Worm (Caenorhabditis elegans): ENCODE measurements around the gene C09B8.8.

C09B8.8 gene

DNA sequence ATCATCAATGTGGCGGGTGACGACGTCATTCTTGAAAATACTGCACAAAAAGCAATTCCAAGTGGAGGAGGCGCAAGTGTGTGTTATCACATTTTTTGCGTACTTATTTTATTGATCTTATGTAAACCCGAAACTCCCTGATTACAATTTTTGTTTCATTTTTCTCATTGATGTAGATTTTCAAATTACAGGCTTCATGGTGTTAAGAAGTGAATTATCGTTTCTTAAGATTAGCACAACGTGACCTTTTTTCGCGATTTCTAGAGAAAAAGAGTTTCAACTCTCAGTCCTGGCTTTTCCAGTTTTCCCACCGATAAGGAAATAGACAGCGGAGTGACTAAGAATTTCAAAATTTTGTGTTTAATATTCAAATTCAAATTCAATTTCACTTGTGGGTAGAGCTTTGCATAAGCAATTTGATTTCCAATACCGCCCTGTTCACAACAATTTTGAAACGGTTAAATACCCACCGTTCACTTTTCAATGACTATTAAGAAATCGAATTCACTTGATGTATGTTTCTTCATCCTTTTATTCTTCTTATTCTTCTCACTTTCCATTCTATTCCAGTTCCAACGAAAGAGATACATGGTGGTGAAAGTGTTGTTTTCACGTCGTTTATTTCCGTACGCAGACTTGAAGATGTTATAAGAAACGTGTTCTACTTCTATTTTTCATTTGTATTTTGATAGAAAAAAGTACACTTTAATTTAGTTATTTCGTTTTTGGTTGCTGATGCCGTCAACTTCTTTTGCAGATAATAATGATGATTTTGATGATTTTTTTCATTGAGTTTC, 11.6 kb downstream of the C09B8.8 start:
- TF ChIP-seq nhr-80 (tag; optimal IDR thresholded peaks at IDR 0.05) (peak; percentile 45), xnd-1 (tag; optimal IDR thresholded peaks at IDR 0.05) (no peak)

DNA sequence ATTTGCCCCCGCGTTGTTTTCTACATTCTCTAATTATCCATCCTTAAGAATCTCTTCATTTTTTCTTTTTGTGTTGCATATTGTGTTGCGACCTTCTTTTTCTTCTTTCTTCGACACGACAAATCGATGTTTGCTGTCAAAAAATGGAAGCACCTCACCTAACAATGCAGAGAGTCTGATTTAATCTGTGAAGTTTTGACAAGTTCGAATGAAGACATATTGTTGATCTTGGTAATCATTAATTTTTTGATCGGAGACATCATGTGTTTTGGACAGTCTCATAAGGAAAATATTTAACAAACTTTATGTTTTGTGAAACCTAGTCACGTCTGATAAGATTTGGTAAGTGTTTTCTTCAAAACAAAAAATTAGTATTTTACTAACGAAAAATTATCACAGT, 13.8 kb downstream of the C09B8.8 start:
- TF ChIP-seq F10E7.11 (tag; optimal IDR thresholded peaks at IDR 0.05) (no peak), hmg-20 (GFP tag; IDR thresholded peaks at IDR 0.05) (no peak), K11D2.4 (GFP tag; IDR thresholded peaks at IDR 0.05) (no peak), let-607 (tag; optimal IDR thresholded peaks at IDR 0.05) (no peak), nhr-80 (tag; optimal IDR thresholded peaks at IDR 0.05) (no peak), egl-18 (GFP tag; IDR thresholded peaks at IDR 0.05) (no peak)

DNA sequence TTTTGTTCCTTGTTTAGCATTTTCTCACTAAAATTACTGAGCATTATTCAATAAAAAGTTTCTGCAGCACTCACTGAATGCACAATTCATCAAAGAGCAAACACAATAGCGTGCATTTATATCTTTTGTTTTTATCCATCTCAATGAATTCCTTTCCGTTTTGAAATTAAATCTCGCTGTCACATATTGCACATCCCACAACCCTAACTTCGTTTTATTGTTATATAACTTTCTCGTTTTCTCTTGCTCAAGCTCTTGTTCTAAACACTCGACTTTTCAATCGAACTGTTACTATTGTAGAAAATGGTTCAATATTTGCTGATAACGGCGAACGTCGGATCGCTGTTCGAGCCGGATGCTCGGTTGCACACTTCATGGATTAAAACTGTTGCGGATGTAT, 15.9 kb downstream of the C09B8.8 start, which contains the start of gene ipp-5:
ipp-5 (plus strand) TSS at position 301 of the 400 bp plus-strand sequence.
- TF ChIP-seq nfya-2 (GFP tag; IDR thresholded peaks at IDR 0.05) = no peak
- TF ChIP-seq aptf-2 (GFP tag; conservative IDR thresholded peaks at IDR 0.05) = no peak
- no peak for TF ChIP-seq lin-54 (GFP tag; optimal IDR thresholded peaks at IDR 0.05)
- no peak for TF ChIP-seq C06A6.2 (GFP tag; conservative IDR thresholded peaks at IDR 0.05)
- no peak for TF ChIP-seq madf-10 (tag; optimal IDR thresholded peaks at IDR 0.05)
- no peak for TF ChIP-seq ceh-40 (GFP tag; IDR thresholded peaks at IDR 0.05)
- TF ChIP-seq F52B5.7 (tag; optimal IDR thresholded peaks at IDR 0.05) = no peak
- TF ChIP-seq ceh-79 (tag; optimal IDR thresholded peaks at IDR 0.05) = no peak
- no peak for TF ChIP-seq let-526 (GFP tag; IDR thresholded peaks at IDR 0.05)
- TF ChIP-seq lin-26 (GFP tag; IDR thresholded peaks at IDR 0.05) = no peak
- no peak for TF ChIP-seq rcor-1 (GFP tag; IDR thresholded peaks at IDR 0.05)

DNA sequence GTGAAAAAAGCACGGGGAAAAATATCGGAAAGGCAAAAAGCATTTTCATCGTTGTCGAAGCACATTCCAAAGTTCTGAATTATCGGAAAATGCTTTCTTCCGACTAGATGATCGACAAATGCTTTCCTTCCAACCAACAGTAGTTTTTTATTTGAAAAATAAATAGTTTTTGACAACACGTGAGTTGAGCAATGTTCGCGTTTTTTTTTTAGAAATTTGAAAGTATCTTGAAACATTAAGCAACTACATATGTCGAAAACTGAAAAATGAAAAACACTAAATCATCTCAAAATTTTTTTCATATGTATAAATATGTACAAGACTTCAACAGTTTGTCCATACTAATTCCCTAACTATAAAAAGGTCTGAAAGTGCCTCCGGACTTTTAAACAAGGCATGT, 24.3 kb downstream of the C09B8.8 start, which contains the start of gene hsp-25:
hsp-25 (minus strand) TSS at position 101 of the 400 bp plus-strand sequence.
- TF ChIP-seq T26A5.8 (tag; optimal IDR thresholded peaks at IDR 0.05) (no peak), cebp-2 (GFP tag; IDR thresholded peaks at IDR 0.05) (no peak), nhr-179 (tag; optimal IDR thresholded peaks at IDR 0.05) (no peak), madf-6 (GFP tag; IDR thresholded peaks at IDR 0.05) (no peak), F23B12.7 (tag; optimal IDR thresholded peaks at IDR 0.05; ENCODE audit: insufficient read depth) (no peak), him-1 (tag; optimal IDR thresholded peaks at IDR 0.05) (no peak), die-1 (tag; optimal IDR thresholded peaks at IDR 0.05) (no peak), F33H1.4 (GFP tag; IDR thresholded peaks at IDR 0.05) (no peak), hlh-26 (GFP tag; conservative IDR thresholded peaks at IDR 0.05) (no peak), repo-1 (tag; optimal IDR thresholded peaks at IDR 0.05) (no peak), bed-2 (GFP tag; IDR thresholded peaks at IDR 0.05) (no peak), atf-7 (tag; optimal IDR thresholded peaks at IDR 0.05) (no peak), let-526 (GFP tag; IDR thresholded peaks at IDR 0.05) (no peak), gei-17 (GFP tag; optimal IDR thresholded peaks at IDR 0.05) (no peak), lin-54 (GFP tag; optimal IDR thresholded peaks at IDR 0.05) (no peak), athp-1 (tag; optimal IDR thresholded peaks at IDR 0.05) (no peak)
